Worm (Caenorhabditis elegans) whole organism, L3 larva: ENCODE measurements around the gene F35H12.5.

Source experiments
- R02D3.7 ChIP-seq: fragments of 150-350 bp; optimal IDR thresholded peaks from 2 replicates; lab custom pipeline; 2014; ENCODE audit warnings: missing biosample characterization, missing genetic modification characterization
- ZK546.5 ChIP-seq: sonication (generic microtip); optimal IDR thresholded peaks from 2 replicates; lab custom pipeline; 2017; ENCODE audit warnings: missing biosample characterization, missing genetic modification characterization
- aly-2 ChIP-seq: fragments of 150-350 bp; optimal IDR thresholded peaks from 2 replicates; lab custom pipeline; 2014; ENCODE audit warnings: missing biosample characterization, missing genetic modification characterization
- ama-1 ChIP-seq: fragments of 150-350 bp; optimal IDR thresholded peaks from 2 replicates; lab custom pipeline; 2018
- ceh-16 ChIP-seq: sonication (generic microtip); optimal IDR thresholded peaks from 2 replicates; lab custom pipeline; 2017; ENCODE audit warnings: missing biosample characterization, missing genetic modification characterization
- ceh-28 ChIP-seq: fragments of 150-350 bp; optimal IDR thresholded peaks from 2 replicates; lab custom pipeline; 2014; ENCODE audit warnings: missing biosample characterization, missing genetic modification reagents, missing genetic modification characterization
- ceh-82 ChIP-seq: fragments of 150-350 bp; optimal IDR thresholded peaks from 2 replicates; lab custom pipeline; 2014; ENCODE audit warnings: missing biosample characterization, missing genetic modification characterization
- ceh-9 ChIP-seq: sonication (generic microtip); optimal IDR thresholded peaks from 2 replicates; lab custom pipeline; 2018; ENCODE audit warnings: missing biosample characterization, missing genetic modification characterization
- daf-12 ChIP-seq: fragments of 150-350 bp; optimal IDR thresholded peaks from 2 replicates; lab custom pipeline; 2014; ENCODE audit warnings: missing biosample characterization, missing genetic modification reagents, missing genetic modification characterization
- egl-27 ChIP-seq: sonication (generic microtip); optimal IDR thresholded peaks from 4 replicates; lab custom pipeline; 2017; ENCODE audit warnings: missing biosample characterization, missing genetic modification reagents, missing genetic modification characterization
- egl-5 ChIP-seq: fragments of 150-350 bp; optimal IDR thresholded peaks from 2 replicates; lab custom pipeline; 2017; ENCODE audit warnings: missing biosample characterization, missing genetic modification reagents, missing genetic modification characterization, inconsistent platforms
- elt-1 ChIP-seq: fragments of 150-350 bp; optimal IDR thresholded peaks from 2 replicates; lab custom pipeline; 2014; ENCODE audit warnings: missing biosample characterization, missing genetic modification characterization
- elt-2 ChIP-seq: sonication (generic microtip); optimal IDR thresholded peaks from 2 replicates; lab custom pipeline; 2016; ENCODE audit warnings: missing genetic modification reagents, mild to moderate bottlenecking, missing genetic modification characterization, missing compliant biosample characterization
- elt-3 ChIP-seq, 3 experiments: fragments of 150-350 bp in 1 of 3; sonication (generic microtip) in 2 of 3; optimal IDR thresholded peaks; 2 replicates in 2 of 3; 4 replicates in 1 of 3; lab custom pipeline; 2014 to 2017; ENCODE audit warnings: missing biosample characterization in 3 of 3, missing genetic modification characterization in 3 of 3
- eor-1 ChIP-seq, 2 experiments: fragments of 150-350 bp; optimal IDR thresholded peaks; 2 replicates each; lab custom pipeline; 2014 to 2018; ENCODE audit warnings: missing biosample characterization in 2 of 2, missing genetic modification characterization in 2 of 2
- fkh-10 ChIP-seq: sonication (generic microtip); optimal IDR thresholded peaks from 2 replicates; lab custom pipeline; 2017; ENCODE audit warnings: missing biosample characterization, missing genetic modification reagents, missing genetic modification characterization
- fkh-2 ChIP-seq: fragments of 150-350 bp; optimal IDR thresholded peaks from 2 replicates; lab custom pipeline; 2014; ENCODE audit warnings: missing biosample characterization, missing genetic modification reagents, missing genetic modification characterization
- fos-1 ChIP-seq: fragments of 150-350 bp; optimal IDR thresholded peaks from 2 replicates; lab custom pipeline; 2014; ENCODE audit warnings: missing biosample characterization, missing genetic modification characterization
- hmg-11 ChIP-seq: sonication (generic microtip); optimal IDR thresholded peaks from 2 replicates; lab custom pipeline; 2016; ENCODE audit warnings: missing genetic modification characterization, missing compliant biosample characterization
- jun-1 ChIP-seq: fragments of 150-350 bp; optimal IDR thresholded peaks from 2 replicates; lab custom pipeline; 2014; ENCODE audit warnings: missing biosample characterization, missing genetic modification reagents, missing genetic modification characterization
- lin-15B ChIP-seq: fragments of 150-350 bp; optimal IDR thresholded peaks from 2 replicates; lab custom pipeline; 2014; ENCODE audit warnings: missing biosample characterization, missing genetic modification characterization
- lin-39 ChIP-seq: fragments of 150-350 bp; optimal IDR thresholded peaks from 2 replicates; lab custom pipeline; 2018; ENCODE audit warnings: missing biosample characterization, missing genetic modification reagents, missing genetic modification characterization
- lsy-12 ChIP-seq: sonication (generic microtip); optimal IDR thresholded peaks from 2 replicates; lab custom pipeline; 2016; ENCODE audit warnings: mild to moderate bottlenecking, missing genetic modification characterization, missing compliant biosample characterization
- mdl-1 ChIP-seq: fragments of 150-350 bp; optimal IDR thresholded peaks from 2 replicates; lab custom pipeline; 2014; ENCODE audit warnings: missing biosample characterization, missing genetic modification characterization
- mml-1 ChIP-seq: fragments of 150-350 bp; sonication (generic microtip); optimal IDR thresholded peaks from 3 replicates; lab custom pipeline; 2014; ENCODE audit warnings: missing biosample characterization, missing genetic modification characterization
- nfya-1 ChIP-seq: sonication (generic microtip); optimal IDR thresholded peaks from 2 replicates; lab custom pipeline; 2017; ENCODE audit warnings: missing genetic modification characterization, mild to moderate bottlenecking, missing compliant biosample characterization, antibody characterized with exemption, moderate library complexity; ENCODE audit not compliant: insufficient read depth
- nhr-11 ChIP-seq: fragments of 150-350 bp; optimal IDR thresholded peaks from 2 replicates; lab custom pipeline; 2014; ENCODE audit warnings: missing biosample characterization, missing genetic modification characterization
- nhr-12 ChIP-seq: fragments of 150-350 bp; optimal IDR thresholded peaks from 2 replicates; lab custom pipeline; 2014; ENCODE audit warnings: missing biosample characterization, missing genetic modification characterization
- nhr-23 ChIP-seq: fragments of 150-350 bp; optimal IDR thresholded peaks from 2 replicates; lab custom pipeline; 2014; ENCODE audit warnings: missing biosample characterization, missing genetic modification reagents, missing genetic modification characterization
- nhr-237 ChIP-seq: fragments of 150-350 bp; optimal IDR thresholded peaks from 2 replicates; lab custom pipeline; 2014; ENCODE audit warnings: missing biosample characterization, missing genetic modification characterization
- nhr-25 ChIP-seq: sonication (generic microtip); optimal IDR thresholded peaks from 2 replicates; lab custom pipeline; 2017; ENCODE audit warnings: missing biosample characterization, missing genetic modification characterization
- nhr-28 ChIP-seq: fragments of 150-350 bp; optimal IDR thresholded peaks from 2 replicates; lab custom pipeline; 2014; ENCODE audit warnings: missing biosample characterization, missing genetic modification characterization
- nhr-43 ChIP-seq: sonication (generic microtip); optimal IDR thresholded peaks from 2 replicates; lab custom pipeline; 2016; ENCODE audit warnings: mild to moderate bottlenecking, missing genetic modification characterization, missing compliant biosample characterization; ENCODE audit not compliant: poor library complexity, severe bottlenecking
- nhr-67 ChIP-seq: fragments of 150-350 bp; optimal IDR thresholded peaks from 2 replicates; lab custom pipeline; 2014; ENCODE audit warnings: missing biosample characterization, missing genetic modification characterization
- nhr-76 ChIP-seq: fragments of 150-350 bp; sonication (generic microtip); optimal IDR thresholded peaks from 5 replicates; lab custom pipeline; 2014; ENCODE audit warnings: missing biosample characterization, missing genetic modification characterization
- nhr-77 ChIP-seq: fragments of 150-350 bp; optimal IDR thresholded peaks from 2 replicates; lab custom pipeline; 2014; ENCODE audit warnings: missing biosample characterization, missing genetic modification characterization
- pha-4 ChIP-seq: fragments of 150-350 bp; optimal IDR thresholded peaks from 2 replicates; lab custom pipeline; 2014; ENCODE audit warnings: missing biosample characterization, missing genetic modification reagents, missing genetic modification characterization
- pqm-1 ChIP-seq: fragments of 150-350 bp; optimal IDR thresholded peaks from 2 replicates; lab custom pipeline; 2017; ENCODE audit warnings: missing biosample characterization, missing genetic modification characterization, inconsistent platforms
- sea-2 ChIP-seq: fragments of 150-350 bp; sonication (generic microtip); optimal IDR thresholded peaks from 4 replicates; lab custom pipeline; 2014; ENCODE audit warnings: missing biosample characterization, missing genetic modification reagents, missing genetic modification characterization
- skn-1 ChIP-seq: fragments of 150-350 bp; optimal IDR thresholded peaks from 2 replicates; lab custom pipeline; 2014; ENCODE audit warnings: missing biosample characterization, missing genetic modification characterization
- snpc-4 ChIP-seq: fragments of 150-350 bp; optimal IDR thresholded peaks from 2 replicates; lab custom pipeline; 2014; ENCODE audit warnings: missing biosample characterization, missing genetic modification characterization
- tbx-2 ChIP-seq: sonication (generic microtip); optimal IDR thresholded peaks from 2 replicates; lab custom pipeline; 2016; ENCODE audit warnings: mild to moderate bottlenecking, missing genetic modification characterization, missing compliant biosample characterization
- unc-39 ChIP-seq: sonication (generic microtip); optimal IDR thresholded peaks from 4 replicates; lab custom pipeline; 2017; ENCODE audit warnings: missing biosample characterization, missing genetic modification characterization
- unc-62 ChIP-seq: fragments of 150-350 bp; sonication (generic microtip); optimal IDR thresholded peaks from 4 replicates; lab custom pipeline; 2014; ENCODE audit warnings: missing biosample characterization, missing genetic modification reagents, missing genetic modification characterization
- zag-1 ChIP-seq: fragments of 150-350 bp; optimal IDR thresholded peaks from 2 replicates; lab custom pipeline; 2014; ENCODE audit warnings: missing biosample characterization, missing genetic modification characterization
- ztf-11 ChIP-seq: fragments of 150-350 bp; optimal IDR thresholded peaks from 2 replicates; lab custom pipeline; 2014; ENCODE audit warnings: missing biosample characterization, missing genetic modification characterization
- ztf-4 ChIP-seq: fragments of 150-350 bp; optimal IDR thresholded peaks from 2 replicates; lab custom pipeline; 2014; ENCODE audit warnings: missing biosample characterization, missing genetic modification characterization

Gene F35H12.5

DNA sequence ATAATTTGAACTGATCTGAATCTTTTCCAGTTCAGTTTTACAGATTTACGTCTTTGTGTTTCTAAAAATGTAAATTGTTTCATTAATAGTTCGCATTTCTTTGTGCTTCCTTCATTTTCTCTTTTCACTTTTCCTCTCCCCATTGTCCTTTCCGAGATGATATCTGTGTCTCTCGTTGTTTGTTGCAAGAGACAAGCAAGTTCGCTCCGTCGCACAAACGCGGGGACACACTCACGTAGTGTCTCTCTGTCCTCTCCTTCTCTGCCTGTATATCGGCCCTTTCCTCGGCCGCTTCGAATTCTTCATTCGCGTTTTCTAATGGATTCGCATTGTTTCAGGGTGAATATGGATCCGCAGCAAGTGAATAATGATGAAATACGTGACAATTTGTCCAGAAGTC lies 41.3 kb upstream of the F35H12.5 start, which contains the start of gene ZC13.1:
ZC13.1 (plus strand) TSS at position 305 of the 400 bp plus-strand sequence.
- TF ChIP-seq nhr-76 (tag; lab: Kevin White, UChicago) (no peak), pqm-1 (tag; lab: Kevin White, UChicago) (peak; percentile 34), fkh-2 (no peak), jun-1 (tag; lab: Kevin White, UChicago) (peak; percentile 34), nhr-28 (tag; lab: Kevin White, UChicago) (no peak), R02D3.7 (no peak), nfya-1 (tag; lab: Kevin White, UChicago) (peak; percentile 73), ama-1 (lab: Kevin White, UChicago) (no peak), mml-1 (tag; lab: Kevin White, UChicago) (no peak), skn-1 (tag; lab: Kevin White, UChicago) (peak; percentile 65), daf-12 (no peak), nhr-67 (tag; lab: Kevin White, UChicago) (no peak), ceh-28 (no peak), fkh-10 (no peak), ZK546.5 (tag; lab: Kevin White, UChicago) (no peak), nhr-23 (peak; percentile 76), elt-3 (tag; optimal IDR thresholded peaks at IDR 0.05; lab: Kevin White, UChicago) (no peak), hmg-11 (tag; lab: Kevin White, UChicago) (peak; percentile 70), elt-1 (tag; lab: Kevin White, UChicago) (peak; percentile 44), fos-1 (tag; lab: Kevin White, UChicago) (no peak), ceh-9 (tag; lab: Kevin White, UChicago) (no peak), egl-5 (peak; percentile 63), nhr-237 (tag; lab: Kevin White, UChicago) (no peak), lin-15B (tag; lab: Kevin White, UChicago) (peak; percentile 85), unc-39 (tag; lab: Kevin White, UChicago) (no peak), nhr-77 (no peak), aly-2 (tag; lab: Kevin White, UChicago) (no peak), nhr-25 (tag; lab: Kevin White, UChicago) (peak; percentile 93), nhr-43 (no peak), pha-4 (tag; lab: Kevin White, UChicago) (peak; percentile 91), unc-62 (GFP tag; lab: Kevin White, UChicago) (no peak), zag-1 (tag; lab: Kevin White, UChicago) (no peak), nhr-11 (tag; lab: Kevin White, UChicago) (no peak), lsy-12 (tag; lab: Kevin White, UChicago) (no peak), tbx-2 (no peak), sea-2 (GFP tag; lab: Kevin White, UChicago) (no peak), ceh-82 (tag; lab: Kevin White, UChicago) (no peak), mdl-1 (tag; lab: Kevin White, UChicago) (no peak), ztf-11 (tag; lab: Kevin White, UChicago) (no peak), eor-1 (tag; optimal IDR thresholded peaks at IDR 0.05; lab: Kevin White, UChicago) (no peak), ztf-4 (no peak), elt-2 (tag; lab: Kevin White, UChicago) (peak; percentile 51), egl-27 (tag; lab: Kevin White, UChicago) (no peak), snpc-4 (tag; lab: Kevin White, UChicago) (peak; percentile 45), nhr-12 (tag; lab: Kevin White, UChicago) (no peak), ceh-16 (tag; lab: Kevin White, UChicago) (no peak), lin-39 (tag; lab: Kevin White, UChicago) (peak; percentile 87)
